Fruit fly (Drosophila melanogaster): ENCODE data around the gene how.

The how gene

DNA sequence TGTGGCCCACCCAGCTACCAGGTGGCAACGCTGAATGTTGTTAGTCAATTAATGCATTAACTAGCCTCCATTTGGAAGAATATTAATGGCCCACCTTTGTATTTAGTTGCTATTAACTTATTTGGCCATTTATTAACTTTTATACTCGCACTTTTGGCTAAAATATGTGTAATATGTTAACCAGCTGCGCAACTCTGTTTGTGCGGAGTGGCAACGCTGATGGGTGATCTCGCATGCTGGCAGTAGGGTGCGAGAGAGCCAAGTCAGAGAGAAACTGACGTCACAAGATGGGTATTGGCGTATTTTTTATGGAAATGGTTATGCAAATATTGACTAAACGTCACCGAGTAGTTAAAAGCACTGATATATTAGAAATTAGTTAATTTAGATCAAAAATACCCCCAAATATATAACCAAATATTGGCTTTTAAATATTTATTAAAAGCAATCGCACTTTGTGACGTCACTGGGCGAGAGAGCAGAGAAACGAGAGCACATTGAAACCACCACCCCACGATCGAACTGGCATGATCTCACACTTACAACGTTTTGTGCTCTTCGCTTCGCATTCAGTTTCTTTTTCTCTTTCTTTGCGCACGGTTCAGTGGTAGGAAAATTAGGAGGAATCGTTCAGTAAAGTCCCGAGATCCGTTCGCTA is at the start of gene how:
Gene how, plus strand, starts transcription at position 567 of the 658 bp plus-strand sequence.
- TF ChIP-seq h (optimal IDR thresholded peaks at IDR 0.05) (no peak), ttk (optimal IDR thresholded peaks at IDR 0.05) (no peak), Sin3A (optimal IDR thresholded peaks at IDR 0.05) (no peak), Myc (optimal IDR thresholded peaks at IDR 0.05) (no peak), psq (optimal IDR thresholded peaks at IDR 0.05) (no peak), insv (optimal IDR thresholded peaks at IDR 0.05) (no peak)

DNA sequence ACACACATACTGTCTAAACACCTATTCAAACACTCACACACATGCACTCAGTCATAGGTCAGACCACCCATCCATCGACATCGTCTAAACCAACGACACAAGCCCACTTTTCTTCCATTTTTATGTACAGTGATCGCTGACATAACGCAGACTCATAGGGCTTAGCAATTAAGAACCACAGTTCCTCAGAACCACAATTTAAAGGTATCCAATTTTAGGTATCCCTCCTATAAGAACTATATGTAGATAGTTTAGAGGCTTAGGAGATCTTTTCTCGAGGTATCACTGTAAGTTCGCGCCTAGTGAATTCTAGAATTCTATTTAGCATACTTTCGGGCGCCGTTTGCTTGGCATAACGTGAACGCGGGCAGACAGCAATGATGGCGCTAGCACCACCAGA is 49.1 kb upstream of the how start:
- no peak for TF ChIP-seq Myc (optimal IDR thresholded peaks at IDR 0.05)
- TF ChIP-seq Sin3A (optimal IDR thresholded peaks at IDR 0.05) = no peak
- TF ChIP-seq insv (optimal IDR thresholded peaks at IDR 0.05) = no peak
- TF ChIP-seq psq (optimal IDR thresholded peaks at IDR 0.05) = no peak
- no peak for TF ChIP-seq ttk (optimal IDR thresholded peaks at IDR 0.05)
- no peak for TF ChIP-seq h (optimal IDR thresholded peaks at IDR 0.05)

DNA sequence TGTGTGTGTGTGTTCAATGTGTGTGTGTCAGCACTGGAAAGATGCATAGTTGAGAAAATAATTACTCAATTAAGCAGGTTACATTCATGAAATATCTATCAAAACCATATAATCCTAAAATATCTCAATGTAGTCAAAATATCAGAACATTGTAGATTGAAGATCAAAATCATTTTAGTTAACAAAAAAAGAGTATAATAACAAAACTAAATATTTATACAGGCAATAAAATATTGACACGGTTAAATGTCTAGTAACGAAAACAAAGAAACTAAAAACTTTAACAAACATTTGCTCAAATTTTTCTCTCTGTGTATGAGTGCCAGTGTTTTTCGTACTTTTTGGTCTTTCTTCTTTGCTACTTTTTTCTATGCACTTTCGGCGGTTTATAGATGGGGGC is 43.1 kb upstream of the how start:
- TF ChIP-seq insv (optimal IDR thresholded peaks at IDR 0.05) (no peak), ttk (optimal IDR thresholded peaks at IDR 0.05) (no peak), Sin3A (optimal IDR thresholded peaks at IDR 0.05) (no peak)

DNA sequence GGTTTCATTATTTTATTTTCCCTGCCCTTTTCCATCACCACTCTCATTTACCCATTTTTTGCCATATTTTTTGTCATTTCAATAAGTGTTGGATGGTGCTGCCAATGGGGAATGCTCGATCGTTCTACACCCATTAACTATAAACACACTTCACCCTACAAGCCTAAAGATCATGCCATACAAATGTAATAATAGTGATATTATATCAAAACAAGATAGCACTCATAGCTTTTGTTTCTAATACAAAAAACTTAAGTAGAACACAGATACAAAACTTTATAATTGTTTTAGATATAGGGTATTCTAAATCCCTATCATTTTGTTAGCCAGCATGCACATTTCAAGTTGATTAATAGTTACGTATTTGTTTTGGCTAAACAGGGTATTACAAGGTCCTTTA is 42.4 kb upstream of the how start:
- TF ChIP-seq psq (optimal IDR thresholded peaks at IDR 0.05) = no peak
- no peak for TF ChIP-seq insv (optimal IDR thresholded peaks at IDR 0.05)
- no peak for TF ChIP-seq h (optimal IDR thresholded peaks at IDR 0.05)

DNA sequence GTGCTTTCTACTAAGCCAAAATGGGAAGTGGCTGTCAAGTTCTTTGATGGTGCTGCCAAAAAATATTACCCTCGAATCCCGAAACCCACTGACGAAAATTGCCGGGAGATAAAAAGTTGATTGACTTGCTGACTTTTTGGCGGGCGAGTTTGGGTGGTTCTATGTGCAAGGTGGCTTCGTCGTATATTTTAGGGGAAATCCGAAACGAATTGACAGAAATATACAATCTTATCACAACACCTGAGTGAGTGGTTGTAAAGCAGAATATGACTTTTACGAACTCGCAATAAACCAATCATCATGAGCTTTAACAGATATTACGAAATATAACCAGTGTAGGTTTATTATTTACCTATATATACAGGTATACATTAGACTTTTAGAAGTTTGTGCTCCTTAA is 38.5 kb upstream of the how start:
- TF ChIP-seq Sin3A (optimal IDR thresholded peaks at IDR 0.05) (no peak), ttk (optimal IDR thresholded peaks at IDR 0.05) (no peak), h (optimal IDR thresholded peaks at IDR 0.05) (no peak), Myc (optimal IDR thresholded peaks at IDR 0.05) (no peak), insv (optimal IDR thresholded peaks at IDR 0.05) (no peak), psq (optimal IDR thresholded peaks at IDR 0.05) (no peak)

DNA sequence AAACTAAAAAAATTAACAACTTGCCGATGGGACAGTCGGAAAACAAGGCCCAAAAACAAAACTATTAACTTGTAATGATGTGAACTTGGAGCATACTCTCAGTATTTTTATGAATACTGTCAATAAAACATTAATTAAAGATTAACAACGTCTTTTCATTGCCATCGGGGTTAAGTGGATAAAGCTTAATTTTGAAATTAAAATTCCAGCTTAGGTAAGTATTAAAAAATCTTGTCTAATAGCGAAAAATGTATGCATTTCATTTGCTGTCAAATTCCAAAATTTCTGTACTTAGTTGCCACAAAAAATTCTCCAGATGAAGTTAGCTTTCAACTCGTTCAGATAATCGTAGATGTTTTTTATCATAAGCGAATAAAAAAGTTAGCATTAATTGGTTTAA is 27.6 kb upstream of the how start, which contains the start of gene Theg:
Gene Theg, plus strand, starts transcription at position 301 of the 400 bp plus-strand sequence.
- TF ChIP-seq ttk (optimal IDR thresholded peaks at IDR 0.05) (no peak), insv (optimal IDR thresholded peaks at IDR 0.05) (no peak), psq (optimal IDR thresholded peaks at IDR 0.05) (no peak), h (optimal IDR thresholded peaks at IDR 0.05) (no peak), Sin3A (optimal IDR thresholded peaks at IDR 0.05) (no peak), Myc (optimal IDR thresholded peaks at IDR 0.05) (no peak)

DNA sequence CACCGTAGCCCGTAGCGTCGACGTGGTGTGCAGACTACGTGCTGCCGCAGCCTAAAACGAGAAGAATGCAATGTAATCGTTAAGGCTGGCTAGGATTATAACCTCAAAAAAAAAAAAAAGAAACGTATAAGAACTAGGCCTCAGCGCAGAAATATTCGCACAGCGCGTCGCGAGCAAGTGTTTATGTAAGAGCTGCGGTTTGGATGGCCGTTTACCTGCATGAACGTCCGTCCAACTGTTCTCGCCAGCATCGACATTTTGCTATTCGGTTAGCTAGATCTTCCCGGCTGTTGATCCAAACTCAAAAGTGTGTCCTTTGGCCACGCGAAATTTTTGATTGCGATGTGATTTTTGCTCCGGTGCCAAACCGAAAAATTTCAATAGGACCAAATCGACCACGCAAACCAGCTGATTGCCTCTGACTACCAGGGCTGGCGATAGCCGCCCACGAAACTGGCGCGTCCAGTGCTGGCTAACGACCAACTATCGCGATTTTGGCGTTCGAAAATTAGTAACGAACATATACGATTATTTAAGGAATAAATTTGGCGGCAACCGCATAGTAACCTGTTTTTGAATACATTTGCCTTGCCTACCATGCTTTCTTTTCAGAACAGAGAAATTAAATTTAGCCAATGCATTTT is 23.1 kb upstream of the how start, which contains the start of gene Idh3b:
Gene Idh3b, minus strand, starts transcription at position 606 of the 644 bp plus-strand sequence.
- TF ChIP-seq ttk (optimal IDR thresholded peaks at IDR 0.05) = no peak
- no peak for TF ChIP-seq Sin3A (optimal IDR thresholded peaks at IDR 0.05)
- TF ChIP-seq insv (optimal IDR thresholded peaks at IDR 0.05) = no peak
- no peak for TF ChIP-seq h (optimal IDR thresholded peaks at IDR 0.05)
- TF ChIP-seq Myc (optimal IDR thresholded peaks at IDR 0.05) = no peak
- TF ChIP-seq psq (optimal IDR thresholded peaks at IDR 0.05) = no peak

DNA sequence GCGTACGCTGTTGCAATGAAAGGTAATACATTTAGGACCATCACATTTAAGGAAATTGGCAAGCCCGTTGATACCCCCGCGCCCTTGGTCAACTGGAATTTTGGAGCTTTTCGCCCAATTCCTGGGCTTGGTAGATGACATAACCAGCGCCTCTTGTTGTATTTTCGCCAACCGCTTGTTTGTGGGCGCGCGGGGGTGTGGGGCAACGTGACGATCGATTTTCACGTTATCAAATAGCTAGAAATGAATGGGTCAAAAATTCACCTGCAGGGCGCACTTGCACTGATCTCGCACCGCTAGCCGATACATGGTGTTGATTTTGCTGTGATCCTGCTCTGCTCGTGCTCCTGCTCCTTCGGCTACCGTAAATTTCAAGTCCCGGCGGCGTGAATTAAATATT is 19.4 kb upstream of the how start:
- no peak for TF ChIP-seq psq (optimal IDR thresholded peaks at IDR 0.05)
- TF ChIP-seq Sin3A (optimal IDR thresholded peaks at IDR 0.05) = no peak
- no peak for TF ChIP-seq Myc (optimal IDR thresholded peaks at IDR 0.05)
- no peak for TF ChIP-seq ttk (optimal IDR thresholded peaks at IDR 0.05)
- no peak for TF ChIP-seq insv (optimal IDR thresholded peaks at IDR 0.05)
- no peak for TF ChIP-seq h (optimal IDR thresholded peaks at IDR 0.05)

DNA sequence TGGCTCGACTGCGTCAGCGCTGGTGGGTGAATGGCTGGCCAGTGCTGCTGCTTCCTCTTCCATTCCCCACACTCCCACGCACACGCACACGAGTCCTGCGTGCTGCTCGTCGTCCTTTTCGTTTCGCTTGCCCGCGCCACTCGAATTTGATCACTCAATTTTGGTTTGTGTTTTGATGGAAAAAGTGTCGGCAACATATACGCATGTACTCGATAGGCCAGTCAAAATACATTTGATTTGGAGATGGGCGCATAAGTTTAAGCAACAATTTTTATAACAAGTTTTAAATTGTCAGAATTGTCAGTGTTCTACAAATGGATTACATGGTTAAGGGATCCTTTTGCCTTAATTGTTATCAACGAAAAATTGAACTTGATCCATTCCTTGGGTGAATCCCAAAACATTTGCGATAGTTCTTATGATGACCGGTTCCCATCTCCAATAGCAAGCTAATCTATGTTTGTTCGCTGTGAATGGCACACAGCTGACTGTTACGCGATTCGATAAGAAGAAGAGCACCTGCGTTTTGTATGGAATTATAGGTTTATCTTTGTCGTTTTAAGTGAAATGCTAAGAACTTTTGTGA is 18.9 kb upstream of the how start, which contains the start of the genes Mitofilin and mRpL35:
Gene Mitofilin, minus strand, starts transcription at position 295 of the 586 bp plus-strand sequence.
Gene mRpL35, plus strand, starts transcription at position 487 of the 586 bp plus-strand sequence.
- TF ChIP-seq Sin3A (optimal IDR thresholded peaks at IDR 0.05) = no peak
- TF ChIP-seq ttk (optimal IDR thresholded peaks at IDR 0.05) = no peak
- TF ChIP-seq insv (optimal IDR thresholded peaks at IDR 0.05) = no peak
- TF ChIP-seq Myc (optimal IDR thresholded peaks at IDR 0.05) = no peak
- no peak for TF ChIP-seq h (optimal IDR thresholded peaks at IDR 0.05)
- TF ChIP-seq psq (optimal IDR thresholded peaks at IDR 0.05) = no peak

DNA sequence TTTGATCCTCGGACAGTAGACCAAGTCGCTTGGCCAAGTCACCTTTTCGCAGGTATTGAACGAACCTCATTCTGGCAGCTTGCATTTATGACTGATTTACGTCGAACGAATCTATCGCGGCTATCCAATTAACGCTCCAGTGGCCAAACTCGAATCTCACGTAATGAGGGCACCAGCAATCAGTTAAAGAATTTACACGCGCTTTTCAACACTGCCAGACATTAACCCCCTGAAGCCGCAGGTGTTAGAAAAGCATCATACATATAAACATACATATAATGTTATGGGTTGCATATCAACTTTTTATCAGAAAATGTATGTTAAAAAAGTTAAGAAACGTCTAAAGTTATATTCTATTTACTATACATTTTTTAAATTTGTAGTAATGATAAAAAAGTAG is 16.7 kb upstream of the how start, which contains the start of gene CG6028:
Gene CG6028, minus strand, starts transcription at position 187 of the 400 bp plus-strand sequence.
- TF ChIP-seq h (optimal IDR thresholded peaks at IDR 0.05) = no peak
- TF ChIP-seq psq (optimal IDR thresholded peaks at IDR 0.05) = no peak
- no peak for TF ChIP-seq Sin3A (optimal IDR thresholded peaks at IDR 0.05)
- TF ChIP-seq ttk (optimal IDR thresholded peaks at IDR 0.05) = no peak
- no peak for TF ChIP-seq insv (optimal IDR thresholded peaks at IDR 0.05)
- TF ChIP-seq Myc (optimal IDR thresholded peaks at IDR 0.05) = no peak

DNA sequence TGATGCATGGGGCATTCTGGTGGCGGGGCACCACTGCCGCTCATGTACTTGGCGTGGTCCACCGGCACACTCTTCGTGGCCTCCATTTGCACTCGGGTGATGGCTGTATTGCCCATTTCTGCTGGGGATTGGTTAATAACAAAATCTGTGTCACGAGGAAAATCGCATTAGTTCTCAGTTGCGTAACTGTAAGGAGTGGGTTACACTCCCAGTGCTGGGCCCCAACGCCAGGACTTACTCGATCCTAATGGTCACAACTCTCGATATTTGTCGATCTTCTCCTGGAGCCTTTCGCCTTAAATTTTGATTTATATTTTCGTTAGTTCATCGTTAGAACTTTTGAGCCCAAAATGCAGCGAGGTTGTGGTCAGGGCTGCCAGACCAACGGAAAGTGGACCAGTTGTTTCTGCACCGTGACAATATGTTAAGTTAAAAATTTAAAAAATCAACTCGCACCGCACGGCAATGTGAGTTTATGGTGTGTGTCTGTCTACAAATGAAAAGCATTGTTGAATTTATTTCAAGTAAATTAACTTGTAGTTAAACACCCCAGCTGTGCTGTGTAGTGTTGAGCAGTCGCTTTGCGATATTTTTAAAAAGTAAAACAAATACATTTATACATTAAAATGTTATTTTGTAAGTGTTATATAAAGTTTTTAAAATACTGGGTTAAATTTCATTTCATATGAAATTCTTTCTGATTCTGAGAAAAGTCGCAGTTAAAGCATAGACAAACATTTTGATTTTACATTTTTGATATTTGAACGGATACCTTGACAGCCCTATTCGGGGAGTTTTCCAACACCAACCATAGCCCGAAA is 14.9 kb upstream of the how start, which contains the start of the genes Cchl and ND-42:
Gene Cchl, minus strand, starts transcription at position 559 of the 821 bp plus-strand sequence.
Gene ND-42, plus strand, starts transcription at position 788 of the 821 bp plus-strand sequence.
- TF ChIP-seq Myc (optimal IDR thresholded peaks at IDR 0.05) (no peak), psq (optimal IDR thresholded peaks at IDR 0.05) (no peak), insv (optimal IDR thresholded peaks at IDR 0.05) (no peak)

DNA sequence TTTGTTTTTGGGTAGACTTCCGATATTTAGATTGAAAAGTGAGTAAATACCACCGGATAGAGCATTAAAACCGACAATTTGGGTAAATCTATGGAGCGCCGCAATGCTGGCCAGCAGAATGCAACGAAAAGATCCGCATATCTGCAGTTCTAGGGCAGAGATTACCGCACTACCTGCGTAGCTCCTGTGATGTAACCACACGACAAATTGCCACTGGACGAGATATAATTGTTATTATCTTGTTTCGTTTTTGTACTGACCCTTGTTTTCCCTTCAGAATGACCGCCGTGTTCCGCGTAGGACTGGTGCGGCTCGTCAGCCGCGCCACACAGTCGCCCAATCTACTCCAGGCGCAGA is 14.3 kb upstream of the how start:
- TF ChIP-seq ttk (optimal IDR thresholded peaks at IDR 0.05) = no peak
- TF ChIP-seq Sin3A (optimal IDR thresholded peaks at IDR 0.05) = no peak
- no peak for TF ChIP-seq h (optimal IDR thresholded peaks at IDR 0.05)
- no peak for TF ChIP-seq psq (optimal IDR thresholded peaks at IDR 0.05)
- no peak for TF ChIP-seq Myc (optimal IDR thresholded peaks at IDR 0.05)

Data from Kc167 (cell line).